Worm (Caenorhabditis elegans) whole organism, late embryonic: Measurements from ENCODE around the gene ZK1128.7.

ENCODE experiments used
- F13H6.1 ChIP-seq: sonication (generic microtip); optimal IDR thresholded peaks from 2 replicates; lab custom pipeline; 2016; ENCODE audit warnings: missing genetic modification characterization, missing compliant biosample characterization
- hlh-30 ChIP-seq: sonication (generic microtip); optimal IDR thresholded peaks from 2 replicates; lab custom pipeline; 2017; ENCODE audit warnings: antibody characterized with exemption, missing genetic modification characterization, missing compliant biosample characterization; ENCODE audit not compliant: insufficient read depth
- pag-3 ChIP-seq: sonication (generic microtip); optimal IDR thresholded peaks from 2 replicates; lab custom pipeline; 2016; ENCODE audit warnings: missing compliant biosample characterization, missing genetic modification characterization, borderline replicate concordance
- rnt-1 ChIP-seq: sonication (generic microtip); optimal IDR thresholded peaks from 2 replicates; lab custom pipeline; 2016; ENCODE audit warnings: missing genetic modification characterization, missing compliant biosample characterization

- TF ChIP-seq F13H6.1 (tag; lab: Kevin White, UChicago) (no peak), hlh-30 (no peak), pag-3 (no peak), rnt-1 (tag; lab: Kevin White, UChicago) (no peak)
Observed at ce11 chrIII:10149910-10150309, 13.1 kb downstream of the ZK1128.7 start.
